Worm (Caenorhabditis elegans) whole organism, L1 larva: ENCODE results near the gene skr-15.

Experiments used
- C04F5.9 ChIP-seq: sonication (generic microtip); optimal IDR thresholded peaks from 2 replicates; lab custom pipeline; 2016; ENCODE audit warnings: missing genetic modification characterization, missing compliant biosample characterization
- C34B4.2 ChIP-seq: sonication (generic microtip); optimal IDR thresholded peaks from 2 replicates; lab custom pipeline; 2017; ENCODE audit warnings: mild to moderate bottlenecking, missing genetic modification characterization, missing compliant biosample characterization
- aly-2 ChIP-seq: fragments of 150-350 bp; optimal IDR thresholded peaks from 2 replicates; lab custom pipeline; 2014; ENCODE audit warnings: missing biosample characterization, missing genetic modification characterization
- blmp-1 ChIP-seq: fragments of 150-350 bp; optimal IDR thresholded peaks from 2 replicates; lab custom pipeline; 2014; ENCODE audit warnings: missing biosample characterization, missing genetic modification characterization
- ceh-63 ChIP-seq: fragments of 200-800 bp; sonication (Bioruptor generic); optimal IDR thresholded peaks from 2 replicates; lab custom pipeline; 2018; ENCODE audit warnings: mild to moderate bottlenecking, missing genetic modification characterization, missing compliant biosample characterization
- ceh-82 ChIP-seq, 3 experiments: fragments of 150-350 bp in 1 of 3; sonication (generic microtip) in 2 of 3; optimal IDR thresholded peaks; 2 replicates each; lab custom pipeline; 2014 to 2017; ENCODE audit warnings: missing biosample characterization in 3 of 3, missing genetic modification characterization in 3 of 3
- ceh-88 ChIP-seq: fragments of 200-800 bp; sonication (Bioruptor generic); IDR thresholded peaks from 2 replicates; pipeline ENCODE4 v1.3.6; 2022; ENCODE audit warnings: missing genetic modification characterization, missing compliant biosample characterization
- ceh-90 ChIP-seq: sonication (generic microtip); optimal IDR thresholded peaks from 2 replicates; lab custom pipeline; 2016; ENCODE audit warnings: missing genetic modification characterization, missing compliant biosample characterization
- ces-1 ChIP-seq: fragments of 150-350 bp; optimal IDR thresholded peaks from 2 replicates; lab custom pipeline; 2014; ENCODE audit warnings: missing biosample characterization, missing genetic modification reagents, missing genetic modification characterization
- dpl-1 ChIP-seq, 3 experiments: fragments of 150-350 bp in 2 of 3; sonication (generic microtip) in 1 of 3; optimal IDR thresholded peaks; 2 replicates each; lab custom pipeline; 2014 to 2017; ENCODE audit warnings: missing biosample characterization in 3 of 3, missing genetic modification characterization in 3 of 3, missing genetic modification reagents in 3 of 3
- dsc-1 ChIP-seq: sonication (generic microtip); optimal IDR thresholded peaks from 2 replicates; lab custom pipeline; 2016; ENCODE audit warnings: mild to moderate bottlenecking, missing genetic modification characterization, missing compliant biosample characterization
- efl-1 ChIP-seq, 4 experiments: fragments of 150-350 bp; optimal IDR thresholded peaks in 3 of 4; peaks in 1 of 4; 1 replicate in 1 of 4; 2 replicates in 3 of 4; lab custom pipeline; 2014; ENCODE audit warnings: missing biosample characterization in 2 of 4, missing genetic modification characterization in 2 of 4, missing genetic modification reagents in 2 of 4
- egl-13 ChIP-seq: sonication (generic microtip); optimal IDR thresholded peaks from 2 replicates; lab custom pipeline; 2016; ENCODE audit warnings: missing genotype, missing genetic modification reagents, missing genetic modification characterization, missing compliant biosample characterization
- egl-27 ChIP-seq, 2 experiments: fragments of 150-350 bp in 1 of 2; sonication (generic microtip); optimal IDR thresholded peaks; 3 replicates each; lab custom pipeline; 2017 to 2018; ENCODE audit warnings: missing biosample characterization in 2 of 2, missing genetic modification characterization in 2 of 2, missing genetic modification reagents in 2 of 2
- elt-3 ChIP-seq, 6 experiments: fragments of 150-350 bp in 1 of 6; sonication (generic microtip); optimal IDR thresholded peaks; 2 replicates each; lab custom pipeline; 2017 to 2018; ENCODE audit warnings: missing biosample characterization in 6 of 6, missing genetic modification characterization in 6 of 6, inconsistent platforms in 1 of 6
- fkh-10 ChIP-seq: sonication (generic microtip); optimal IDR thresholded peaks from 2 replicates; lab custom pipeline; 2017; ENCODE audit warnings: missing biosample characterization, missing genetic modification reagents, missing genetic modification characterization
- fos-1 ChIP-seq: fragments of 150-350 bp; optimal IDR thresholded peaks from 2 replicates; lab custom pipeline; 2014; ENCODE audit warnings: missing biosample characterization, missing genetic modification characterization
- grh-1 ChIP-seq: fragments of 200-800 bp; sonication (Bioruptor generic); IDR thresholded peaks from 2 replicates; pipeline ENCODE4 v1.3.6; 2022; ENCODE audit warnings: missing genetic modification reagents, missing genetic modification characterization, missing compliant biosample characterization
- hlh-17 ChIP-seq: fragments of 200-800 bp; sonication (Bioruptor generic); optimal IDR thresholded peaks from 2 replicates; lab custom pipeline; 2018; ENCODE audit warnings: missing genetic modification characterization, mild to moderate bottlenecking, missing compliant biosample characterization, moderate library complexity, borderline replicate concordance
- hpl-2 ChIP-seq: fragments of 150-350 bp; optimal IDR thresholded peaks from 2 replicates; lab custom pipeline; 2014; ENCODE audit warnings: missing biosample characterization, missing genetic modification reagents, missing genetic modification characterization
- jun-1 ChIP-seq: fragments of 150-350 bp; optimal IDR thresholded peaks from 2 replicates; lab custom pipeline; 2014; ENCODE audit warnings: missing biosample characterization, missing genetic modification reagents, missing genetic modification characterization
- lin-13 ChIP-seq: fragments of 150-350 bp; optimal IDR thresholded peaks from 2 replicates; lab custom pipeline; 2014; ENCODE audit warnings: missing biosample characterization, missing genetic modification reagents, missing genetic modification characterization
- lin-14 ChIP-seq: fragments of 200-800 bp; sonication (Bioruptor generic); optimal IDR thresholded peaks from 2 replicates; lab custom pipeline; 2018; ENCODE audit warnings: mild to moderate bottlenecking, missing genetic modification characterization, moderate library complexity, missing compliant biosample characterization
- lin-15B ChIP-seq: fragments of 150-350 bp; sonication (generic microtip); optimal IDR thresholded peaks from 3 replicates; lab custom pipeline; 2014; ENCODE audit warnings: missing biosample characterization, missing genetic modification characterization
- lir-3 ChIP-seq: sonication (generic microtip); optimal IDR thresholded peaks from 2 replicates; lab custom pipeline; 2016; ENCODE audit warnings: mild to moderate bottlenecking, missing genetic modification characterization, moderate library complexity, missing compliant biosample characterization; ENCODE audit not compliant: poor library complexity
- lsy-2 ChIP-seq, 2 experiments: fragments of 150-350 bp; optimal IDR thresholded peaks; 2 replicates each; lab custom pipeline; 2014; ENCODE audit warnings: missing biosample characterization in 2 of 2, missing genetic modification characterization in 2 of 2
- mdl-1 ChIP-seq, 2 experiments: fragments of 150-350 bp; optimal IDR thresholded peaks; 2 replicates each; lab custom pipeline; 2014 to 2017; ENCODE audit warnings: missing biosample characterization in 2 of 2, missing genetic modification characterization in 2 of 2, inconsistent platforms in 1 of 2
- nhr-11 ChIP-seq: fragments of 150-350 bp; optimal IDR thresholded peaks from 2 replicates; lab custom pipeline; 2014; ENCODE audit warnings: missing biosample characterization, missing genetic modification characterization
- nhr-28 ChIP-seq: fragments of 150-350 bp; optimal IDR thresholded peaks from 2 replicates; lab custom pipeline; 2014; ENCODE audit warnings: missing biosample characterization, missing genetic modification characterization
- nhr-47 ChIP-seq: sonication (generic microtip); optimal IDR thresholded peaks from 2 replicates; lab custom pipeline; 2016; ENCODE audit warnings: mild to moderate bottlenecking, missing genetic modification characterization, moderate library complexity, missing compliant biosample characterization
- nhr-90 ChIP-seq: sonication (generic microtip); optimal IDR thresholded peaks from 2 replicates; lab custom pipeline; 2016; ENCODE audit warnings: mild to moderate bottlenecking, missing genetic modification characterization, missing compliant biosample characterization; ENCODE audit not compliant: poor library complexity
- skn-1 ChIP-seq: fragments of 150-350 bp; optimal IDR thresholded peaks from 2 replicates; lab custom pipeline; 2014; ENCODE audit warnings: missing biosample characterization, missing genetic modification characterization
- snpc-4 ChIP-seq: fragments of 150-350 bp; optimal IDR thresholded peaks from 2 replicates; lab custom pipeline; 2014; ENCODE audit warnings: missing biosample characterization, missing genetic modification characterization
- snu-23 ChIP-seq: sonication (generic microtip); optimal IDR thresholded peaks from 2 replicates; lab custom pipeline; 2016; ENCODE audit warnings: missing genetic modification characterization, missing compliant biosample characterization
- sptf-1 ChIP-seq: fragments of 150-350 bp; optimal IDR thresholded peaks from 2 replicates; lab custom pipeline; 2014; ENCODE audit warnings: missing biosample characterization, missing genetic modification characterization
- sup-37 ChIP-seq: fragments of 200-800 bp; sonication (Bioruptor generic); optimal IDR thresholded peaks from 2 replicates; lab custom pipeline; 2018; ENCODE audit warnings: mild to moderate bottlenecking, missing genetic modification characterization, missing compliant biosample characterization
- swsn-7 ChIP-seq: sonication (generic microtip); optimal IDR thresholded peaks from 2 replicates; lab custom pipeline; 2016; ENCODE audit warnings: missing genetic modification characterization, missing compliant biosample characterization
- tbx-2 ChIP-seq: sonication (generic microtip); optimal IDR thresholded peaks from 2 replicates; lab custom pipeline; 2016; ENCODE audit warnings: missing genetic modification characterization, missing compliant biosample characterization
- unc-130 ChIP-seq: fragments of 150-350 bp; optimal IDR thresholded peaks from 2 replicates; lab custom pipeline; 2017; ENCODE audit warnings: missing biosample characterization, missing genetic modification characterization, inconsistent platforms
- zag-1 ChIP-seq: fragments of 150-350 bp; optimal IDR thresholded peaks from 2 replicates; lab custom pipeline; 2014; ENCODE audit warnings: missing biosample characterization, missing genetic modification characterization

Gene skr-15

DNA sequence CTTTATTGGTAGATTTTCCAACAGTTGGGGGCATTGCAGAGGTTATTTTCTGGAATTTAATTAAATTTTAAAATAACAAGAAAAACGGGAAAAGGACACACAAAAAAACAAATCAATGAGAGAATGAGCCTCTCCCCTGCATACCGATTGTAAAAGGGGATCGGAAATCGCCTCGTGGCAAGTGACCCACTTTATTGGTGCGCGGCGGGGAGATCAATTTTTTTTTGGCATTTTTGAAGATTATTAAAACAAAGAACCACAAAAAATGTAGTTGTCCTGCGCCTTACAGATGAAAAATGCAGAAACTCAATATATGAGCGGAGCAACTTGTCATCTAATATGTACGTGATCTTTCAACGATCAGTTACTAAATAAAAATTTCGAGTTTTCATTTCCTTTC lies 2.7 kb upstream of the skr-15 start, which contains the start of gene F54D10.7:
Gene F54D10.7 (minus strand): TSS at position 49 of the 400 bp plus-strand sequence.
- no peak for TF ChIP-seq snu-23 (GFP tag; lab: Kevin White, UChicago)
- no peak for TF ChIP-seq efl-1 (optimal IDR thresholded peaks at IDR 0.05; lab: Kevin White, UChicago)
- TF ChIP-seq efl-1 (GFP tag; optimal IDR thresholded peaks at IDR 0.05 in 1 of 2; lab: Kevin White, UChicago): peak in 1 of 2 experiments; percentile 58
- TF ChIP-seq, all 84 proteins: peak for 1

DNA sequence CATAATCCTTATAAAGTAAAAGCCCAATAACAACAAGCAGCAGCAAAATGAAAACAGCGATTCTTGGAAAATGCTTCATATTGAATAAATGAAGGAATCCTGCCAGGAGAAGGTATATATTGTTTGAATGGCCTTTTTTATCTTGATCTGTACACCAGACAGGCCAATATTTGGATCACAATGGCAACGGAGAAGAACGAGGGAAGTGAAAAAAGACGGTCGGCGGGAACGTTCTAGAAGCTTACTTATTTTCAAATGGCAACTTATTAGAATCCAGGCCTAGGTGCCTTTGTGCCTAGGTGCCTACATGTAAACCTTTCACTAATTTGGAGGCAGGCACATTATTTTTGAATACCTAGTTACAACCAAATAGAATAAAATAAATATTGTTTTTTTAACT lies 3.8 kb downstream of the skr-15 start, which contains the start of gene F54D10.8:
Gene F54D10.8 (minus strand): TSS at position 101 of the 400 bp plus-strand sequence.
- TF ChIP-seq aly-2 (tag; lab: Kevin White, UChicago) (no peak), egl-27 (tag; optimal IDR thresholded peaks at IDR 0.05; lab: Kevin White, UChicago) (no peak), fos-1 (tag; lab: Kevin White, UChicago) (no peak), lsy-2 (tag; optimal IDR thresholded peaks at IDR 0.05; lab: Kevin White, UChicago) (no peak), fkh-10 (GFP tag; lab: Kevin White, UChicago) (no peak), zag-1 (tag; lab: Kevin White, UChicago) (no peak), hlh-17 (GFP tag; lab: Kevin White, UChicago) (no peak), lin-13 (GFP tag; lab: Kevin White, UChicago) (no peak), tbx-2 (tag; lab: Kevin White, UChicago) (no peak), nhr-11 (tag; lab: Kevin White, UChicago) (no peak), nhr-90 (tag; lab: Kevin White, UChicago) (no peak), C04F5.9 (tag; lab: Kevin White, UChicago) (no peak), sup-37 (GFP tag; lab: Kevin White, UChicago) (no peak), ceh-90 (tag; lab: Kevin White, UChicago) (no peak), ceh-82 (tag; optimal IDR thresholded peaks at IDR 0.05; lab: Kevin White, UChicago) (no peak), dsc-1 (tag; lab: Kevin White, UChicago) (no peak), sptf-1 (tag; lab: Kevin White, UChicago) (no peak), hpl-2 (GFP tag; lab: Kevin White, UChicago) (no peak), mdl-1 (tag; optimal IDR thresholded peaks at IDR 0.05; lab: Kevin White, UChicago) (no peak), ceh-88 (GFP tag; lab: Robert Waterston, UW) (no peak)

DNA sequence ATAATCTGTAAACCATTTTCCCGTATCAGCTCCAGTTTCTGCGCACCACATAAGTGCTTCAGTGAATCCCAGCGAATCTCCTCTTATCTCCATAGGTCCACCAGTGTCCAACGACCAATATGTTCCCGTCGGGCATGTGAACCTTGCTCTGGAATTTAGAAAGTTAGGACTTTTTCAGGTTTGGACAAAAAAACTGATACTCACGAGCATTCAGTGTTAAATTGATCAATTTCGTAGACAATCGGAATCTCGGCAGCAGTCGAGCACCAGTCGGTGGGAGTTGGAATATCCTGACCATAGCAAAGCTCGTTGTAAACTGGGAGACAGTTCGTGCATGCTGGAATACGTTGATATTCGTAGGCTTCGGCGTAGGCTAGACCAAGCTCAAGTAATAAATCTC lies 5.7 kb downstream of the skr-15 start:
- TF ChIP-seq unc-130 (tag; lab: Kevin White, UChicago) (no peak), egl-27 (tag; optimal IDR thresholded peaks at IDR 0.05; lab: Kevin White, UChicago) (no peak), ces-1 (GFP tag; lab: Kevin White, UChicago) (no peak), jun-1 (no peak)

DNA sequence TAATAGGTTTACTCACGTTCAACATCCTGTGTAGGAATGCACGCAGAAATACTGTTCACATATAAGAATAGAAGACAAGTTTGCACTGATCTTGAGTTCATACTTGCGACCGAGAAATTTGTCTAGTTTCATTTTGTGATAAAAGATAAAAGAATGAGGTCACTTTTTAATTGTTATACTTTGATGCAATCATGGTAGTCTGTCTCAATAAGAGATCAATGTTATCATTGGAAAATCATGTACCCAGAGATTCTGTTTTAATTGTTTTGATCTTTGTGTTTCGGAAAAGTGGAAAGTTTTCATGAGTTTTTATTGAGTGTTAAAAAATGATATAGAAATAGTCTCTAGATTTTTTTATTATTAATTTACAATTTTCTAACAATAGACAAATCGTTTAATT lies 8.4 kb downstream of the skr-15 start, which contains the start of gene F54D10.9:
Gene F54D10.9 (minus strand): TSS at position 101 of the 400 bp plus-strand sequence.
- TF ChIP-seq blmp-1 (peak; percentile 26), C34B4.2 (tag; lab: Kevin White, UChicago) (no peak)
- TF ChIP-seq, all 84 proteins: peak for 1

DNA sequence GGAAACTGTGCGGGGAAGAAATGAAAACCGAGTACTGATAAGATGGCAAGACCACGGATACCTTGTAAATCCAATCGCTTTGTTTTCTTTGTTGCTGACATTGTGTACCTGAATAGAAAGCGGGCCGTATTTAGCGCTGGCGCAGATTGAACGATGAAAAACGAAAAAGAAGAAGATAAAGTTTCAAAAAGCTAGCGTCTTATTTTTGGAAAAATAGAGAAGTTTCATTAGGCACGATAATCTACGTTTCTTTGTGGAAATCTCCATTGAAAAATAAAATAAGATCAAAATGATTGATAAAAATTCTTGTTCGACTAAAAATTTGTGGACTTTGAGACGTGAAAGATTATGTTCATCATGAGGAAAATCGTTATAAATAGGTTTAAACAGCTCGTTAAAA lies 12.0 kb downstream of the skr-15 start, which contains the start of gene oac-4:
Gene oac-4 (minus strand): TSS at position 101 of the 400 bp plus-strand sequence.
- TF ChIP-seq ceh-63 (GFP tag; lab: Kevin White, UChicago) (no peak), grh-1 (no peak), lin-14 (no peak), sptf-1 (tag; lab: Kevin White, UChicago) (no peak), jun-1 (no peak), lir-3 (no peak), skn-1 (no peak), lin-13 (GFP tag; lab: Kevin White, UChicago) (no peak), egl-13 (tag; lab: Kevin White, UChicago) (no peak), ces-1 (GFP tag; lab: Kevin White, UChicago) (no peak), nhr-28 (tag; lab: Kevin White, UChicago) (no peak), snpc-4 (no peak), elt-3 (tag; optimal IDR thresholded peaks at IDR 0.05; lab: Kevin White, UChicago) (no peak), nhr-47 (tag; lab: Kevin White, UChicago) (no peak), dpl-1 (GFP tag; optimal IDR thresholded peaks at IDR 0.05; lab: Kevin White, UChicago) (no peak), swsn-7 (tag; lab: Kevin White, UChicago) (no peak), lin-15B (tag; lab: Kevin White, UChicago) (no peak)
